Fruit fly (Drosophila melanogaster): ENCODE measurements around the gene LeuRS.

The LeuRS gene

DNA sequence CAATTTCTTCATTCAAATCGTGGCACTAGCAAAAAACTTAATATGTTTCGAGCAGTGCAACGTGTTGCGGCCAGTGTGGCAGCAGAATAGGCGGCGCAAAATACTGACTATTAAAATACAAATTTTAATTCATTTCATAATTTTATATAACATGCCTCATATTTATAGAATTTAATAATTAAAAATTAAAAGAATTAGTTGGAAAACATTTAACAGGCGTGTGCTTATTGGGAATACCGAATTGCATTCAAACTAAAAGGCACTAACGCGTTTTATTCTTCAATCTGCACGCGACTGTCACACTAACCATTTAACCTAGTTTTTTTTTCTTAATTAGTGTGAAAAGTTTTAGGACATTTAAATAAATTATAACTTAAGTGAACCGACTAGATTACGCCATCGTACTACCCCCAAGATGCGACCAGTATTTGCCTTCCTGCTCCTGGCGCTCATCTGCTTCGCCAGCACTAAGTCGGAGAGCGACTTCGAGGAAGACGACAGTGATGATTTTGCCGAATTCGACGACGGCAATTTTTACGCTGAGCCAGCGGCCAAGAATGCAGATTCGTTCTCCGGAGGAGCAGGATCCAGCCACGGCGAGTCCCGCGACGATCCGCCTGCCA is at the start of gene LeuRS, which contains the start of gene CG17593:
LeuRS (minus strand) TSS at position 88 of the 623 bp plus-strand sequence.
CG17593 (plus strand) TSS at position 304 of the 623 bp plus-strand sequence.
- TF ChIP-seq ewg (GFP tag; optimal IDR thresholded peaks at IDR 0.05) (no peak), zf30C (GFP tag; optimal IDR thresholded peaks at IDR 0.05) (peak; percentile 54), Mes4 (GFP tag; optimal IDR thresholded peaks at IDR 0.05) (no peak), nmo (GFP tag; optimal IDR thresholded peaks at IDR 0.05) (peak; percentile 50), CG2116 (GFP tag; optimal IDR thresholded peaks at IDR 0.05) (peak; percentile 24), MBD-R2 (GFP tag; IDR thresholded peaks at IDR 0.05) (peak; percentile 61), Scr (GFP tag; IDR thresholded peaks at IDR 0.05; ENCODE audit: partially characterized antibody) (0 out of 2 replicates have a peak, but pooled peaks have one; percentile 24), Ets65A (GFP tag) (peak; percentile 70), oc (tag; optimal IDR thresholded peaks at IDR 0.05) (no peak), trem (tag; optimal IDR thresholded peaks at IDR 0.05) (peak; percentile 84), CG9797 (GFP tag; optimal IDR thresholded peaks at IDR 0.05) (peak; percentile 90), Jarid2 (GFP tag; optimal IDR thresholded peaks at IDR 0.05) (no peak), CG17829 (tag; optimal IDR thresholded peaks at IDR 0.05) (peak; percentile 51), pzg (GFP tag; optimal IDR thresholded peaks at IDR 0.05) (peak; percentile 40), CG12391 (tag; optimal IDR thresholded peaks at IDR 0.05) (peak; percentile 50), gfzf (GFP tag; optimal IDR thresholded peaks at IDR 0.05) (peak; percentile 70), peb (GFP tag; IDR thresholded peaks at IDR 0.05) (no peak), CG10366 (GFP tag; IDR thresholded peaks at IDR 0.05) (no peak), Adf1 (GFP tag; IDR thresholded peaks at IDR 0.05) (no peak), exex (tag; optimal IDR thresholded peaks at IDR 0.05) (peak; percentile 20), CG13287 (GFP tag; IDR thresholded peaks at IDR 0.05; ENCODE audit: partially characterized antibody) (peak; percentile 44; the same call in 1 of the 2 replicates), row (GFP tag; IDR thresholded peaks at IDR 0.05) (peak; percentile 38; the same call in 2 of the 3 replicates), CG4617 (GFP tag; optimal IDR thresholded peaks at IDR 0.05; ENCODE audit: borderline replicate concordance) (peak; percentile 75), Dp (GFP tag; optimal IDR thresholded peaks at IDR 0.05) (peak; percentile 33), lmd (GFP tag; IDR thresholded peaks at IDR 0.05) (no peak), CG8924 (tag; optimal IDR thresholded peaks at IDR 0.05) (peak; percentile 11), CTCF (GFP tag; optimal IDR thresholded peaks at IDR 0.05) (peak; percentile 13), pan (optimal IDR thresholded peaks at IDR 0.05) (no peak), pan (GFP tag; optimal IDR thresholded peaks at IDR 0.05 in 1 of 2, IDR thresholded peaks at IDR 0.05 in 1 of 2) (no peak), ken (GFP tag; IDR thresholded peaks at IDR 0.05) (no peak), BEAF-32 (GFP tag; optimal IDR thresholded peaks at IDR 0.05) (peak; percentile 24), Elba2 (GFP tag; optimal IDR thresholded peaks at IDR 0.05) (peak; percentile 5), CG12155 (GFP tag; optimal IDR thresholded peaks at IDR 0.05) (no peak), ranshi (GFP tag; IDR thresholded peaks at IDR 0.05) (no peak), Atf3 (GFP tag; optimal IDR thresholded peaks at IDR 0.05) (no peak), Spps (tag; optimal IDR thresholded peaks at IDR 0.05) (peak; percentile 38), phol (tag; optimal IDR thresholded peaks at IDR 0.05) (peak; percentile 37), Max (GFP tag; optimal IDR thresholded peaks at IDR 0.05) (peak; percentile 58), CG3163 (GFP tag; optimal IDR thresholded peaks at IDR 0.05) (no peak), CG14710 (tag; optimal IDR thresholded peaks at IDR 0.05) (peak; percentile 66), CG15514 (GFP tag; optimal IDR thresholded peaks at IDR 0.05) (no peak), CG8359 (GFP tag; optimal IDR thresholded peaks at IDR 0.05; ENCODE audit: borderline replicate concordance) (no peak), CG12659 (GFP tag; optimal IDR thresholded peaks at IDR 0.05) (no peak), stwl (tag; optimal IDR thresholded peaks at IDR 0.05) (peak; percentile 72), knrl (GFP tag; IDR thresholded peaks at IDR 0.05; ENCODE audit: partially characterized antibody) (peak; percentile 10; the same call in 1 of the 3 replicates), MESR4 (GFP tag; optimal IDR thresholded peaks at IDR 0.05) (peak; percentile 67), CG8765 (GFP tag; IDR thresholded peaks at IDR 0.05) (no peak), Hr3 (GFP tag; optimal IDR thresholded peaks at IDR 0.05) (peak; percentile 74), CG6254 (GFP tag; optimal IDR thresholded peaks at IDR 0.05) (peak; percentile 20), Sin3A (optimal IDR thresholded peaks at IDR 0.05) (peak; percentile 30)
